Fruit fly (Drosophila melanogaster) whole organism, wandering third instar larva: ENCODE results near the gene ds.

Experiments used
- Abd-B ChIP-seq: fragments of >200 bp; optimal IDR thresholded peaks from 2 replicates; lab custom pipeline; 2017; ENCODE audit warnings: missing biosample characterization, missing genetic modification characterization
- Dif ChIP-seq: fragments of 200-275, 200-300 bp; sonication (Bioruptor generic); optimal IDR thresholded peaks from 2 replicates; lab custom pipeline; 2018; ENCODE audit warnings: missing biosample characterization, missing genetic modification characterization; ENCODE audit not compliant: partially characterized antibody
- HLH106 ChIP-seq: fragments of 200-800 bp; optimal IDR thresholded peaks from 3 replicates; lab custom pipeline; 2019; ENCODE audit warnings: missing biosample characterization, mild to moderate bottlenecking, missing genetic modification characterization, moderate library complexity
- Hnf4 ChIP-seq: fragments of 200-800 bp; sonication (Bioruptor generic); optimal IDR thresholded peaks from 2 replicates; lab custom pipeline; 2016; ENCODE audit warnings: missing biosample characterization, mild to moderate bottlenecking, missing genetic modification characterization
- Mio ChIP-seq: sonication (Bioruptor generic); optimal IDR thresholded peaks from 2 replicates; lab custom pipeline; 2016; ENCODE audit warnings: missing biosample characterization, missing genetic modification characterization
- Myc ChIP-seq: fragments of >200 bp; optimal IDR thresholded peaks from 2 replicates; lab custom pipeline; 2017
- N ChIP-seq: fragments of >200 bp; optimal IDR thresholded peaks from 2 replicates; lab custom pipeline; 2018; ENCODE audit warnings: missing biosample characterization, missing external identifiers, missing genetic modification characterization
- fru ChIP-seq: fragments of 200-800 bp; sonication (Bioruptor generic); optimal IDR thresholded peaks from 3 replicates; lab custom pipeline; 2016; ENCODE audit warnings: missing biosample characterization, mild to moderate bottlenecking, missing genetic modification characterization
- pan ChIP-seq: fragments of >200 bp; optimal IDR thresholded peaks from 2 replicates; lab custom pipeline; 2017
- tai ChIP-seq: sonication (Bioruptor generic); optimal IDR thresholded peaks from 2 replicates; lab custom pipeline; 2016; ENCODE audit warnings: missing biosample characterization, missing genetic modification characterization
- usp ChIP-seq: fragments of >200 bp; optimal IDR thresholded peaks from 2 replicates; lab custom pipeline; 2017; ENCODE audit warnings: missing biosample characterization, missing genetic modification characterization
- woc ChIP-seq: sonication (Bioruptor generic); optimal IDR thresholded peaks from 2 replicates; lab custom pipeline; 2016; ENCODE audit warnings: missing biosample characterization, mild to moderate bottlenecking, missing genetic modification characterization

dm6 chr2L:619739-620138 lies 95.0 kb downstream of the ds start:
- TF ChIP-seq Mio (GFP tag; lab: Kevin White, UChicago) (no peak), pan (lab: Kevin White, UChicago) (no peak), tai (GFP tag; lab: Kevin White, UChicago) (no peak), Myc (lab: Kevin White, UChicago) (no peak), Dif (GFP tag; lab: Kevin White, UChicago) (no peak), N (no peak), Hnf4 (no peak), fru (GFP tag; lab: Kevin White, UChicago) (no peak), woc (GFP tag; lab: Kevin White, UChicago) (no peak), HLH106 (tag; lab: Kevin White, UChicago) (no peak), Abd-B (no peak), usp (no peak)
